Fruit fly (Drosophila melanogaster) whole organism, embryonic: Measurements from ENCODE around the gene GlnRS.
A peak's percentile ranks its signal among the peaks of the same experiment; 100 is the strongest.

Experiments used
- Atf3 ChIP-seq: fragments of 200-800 bp; sonication (Bioruptor generic); optimal IDR thresholded peaks from 3 replicates; lab custom pipeline; 2016; ENCODE audit warnings: missing biosample characterization, missing genetic modification characterization
- CG10321 ChIP-seq: fragments of 200-800 bp; sonication (Bioruptor generic); IDR thresholded peaks from 2 replicates; pipeline ENCODE4 v1.3.6; 2022; ENCODE audit warnings: missing biosample characterization, missing genetic modification characterization
- CG12769 ChIP-seq: fragments of 200-800 bp; sonication (Bioruptor generic); optimal IDR thresholded peaks from 2 replicates; lab custom pipeline; 2019; ENCODE audit warnings: missing biosample characterization, mild to moderate bottlenecking, missing genetic modification characterization, moderate library complexity
- CG15269 ChIP-seq: fragments of 200-800 bp; sonication (Bioruptor generic); optimal IDR thresholded peaks from 2 replicates; lab custom pipeline; 2018; ENCODE audit warnings: missing biosample characterization, mild to moderate bottlenecking, missing genetic modification characterization, moderate library complexity
- CG15514 ChIP-seq: fragments of 200-800 bp; sonication (Bioruptor generic); optimal IDR thresholded peaks from 3 replicates; lab custom pipeline; 2017; ENCODE audit warnings: missing biosample characterization, missing genetic modification characterization, mild to moderate bottlenecking, moderate library complexity, missing genetic modification reagents
- CG1603 ChIP-seq: fragments of 200-800 bp; sonication (Bioruptor generic); optimal IDR thresholded peaks from 2 replicates; lab custom pipeline; 2019; ENCODE audit warnings: missing biosample characterization, mild to moderate bottlenecking, missing genetic modification characterization, moderate library complexity
- CG17186 ChIP-seq: fragments of 200-800 bp; sonication (Bioruptor generic); optimal IDR thresholded peaks from 3 replicates; lab custom pipeline; 2017; ENCODE audit warnings: missing biosample characterization, missing genetic modification reagents, missing genetic modification characterization
- CG18476 ChIP-seq: fragments of 200-800 bp; sonication (Bioruptor generic); optimal IDR thresholded peaks from 2 replicates; lab custom pipeline; 2016; ENCODE audit warnings: missing biosample characterization, mild to moderate bottlenecking, missing genetic modification characterization
- CG18764 ChIP-seq: fragments of 200-800 bp; sonication (Bioruptor generic); optimal IDR thresholded peaks from 3 replicates; lab custom pipeline; 2016; ENCODE audit warnings: missing biosample characterization, missing genetic modification characterization
- CG2116 ChIP-seq: fragments of 200-800 bp; sonication (Bioruptor generic); optimal IDR thresholded peaks from 3 replicates; lab custom pipeline; 2018; ENCODE audit warnings: missing biosample characterization, mild to moderate bottlenecking, missing genetic modification characterization
- CG2875 ChIP-seq: fragments of 200-800 bp; sonication (Bioruptor generic); optimal IDR thresholded peaks from 2 replicates; lab custom pipeline; 2017; ENCODE audit warnings: missing biosample characterization, mild to moderate bottlenecking, missing genetic modification characterization, missing genetic modification reagents
- CG31441 ChIP-seq: fragments of 200-800 bp; sonication (Bioruptor generic); IDR thresholded peaks from 2 replicates; pipeline ENCODE4 v1.3.6; 2022; ENCODE audit warnings: missing biosample characterization, missing genetic modification characterization
- CG34224 ChIP-seq: fragments of 200-800 bp; sonication (Bioruptor generic); IDR thresholded peaks from 3 replicates; pipeline ENCODE4 v1.3.6; 2022; ENCODE audit warnings: missing biosample characterization, missing genetic modification characterization; ENCODE audit not compliant: partially characterized antibody
- CG4282 ChIP-seq: fragments of 200-800 bp; sonication (Bioruptor generic); optimal IDR thresholded peaks from 2 replicates; lab custom pipeline; 2016; ENCODE audit warnings: missing biosample characterization, missing genetic modification characterization
- CG4820 ChIP-seq: fragments of 200-800 bp; sonication (Bioruptor generic); optimal IDR thresholded peaks from 3 replicates; lab custom pipeline; 2016; ENCODE audit warnings: missing biosample characterization, missing genetic modification characterization
- CG4854 ChIP-seq: fragments of 200-800 bp; sonication (Bioruptor generic); optimal IDR thresholded peaks from 2 replicates; lab custom pipeline; 2016; ENCODE audit warnings: missing biosample characterization, missing genetic modification characterization, inconsistent platforms
- CG6254 ChIP-seq: fragments of 200-800 bp; sonication (Bioruptor generic); optimal IDR thresholded peaks from 3 replicates; lab custom pipeline; 2017; ENCODE audit warnings: mild to moderate bottlenecking, missing biosample characterization, missing genetic modification reagents, missing genetic modification characterization
- CG7271 ChIP-seq: fragments of 200-800 bp; sonication (Bioruptor generic); optimal IDR thresholded peaks from 2 replicates; lab custom pipeline; 2018; ENCODE audit warnings: missing biosample characterization, mild to moderate bottlenecking, missing genetic modification characterization, moderate library complexity
- CG7372 ChIP-seq: fragments of 200-800 bp; sonication (Bioruptor generic); IDR thresholded peaks from 2 replicates; pipeline ENCODE4 v1.3.6; 2022; ENCODE audit warnings: missing biosample characterization, missing genetic modification characterization
- CG9215 ChIP-seq: fragments of 200-800 bp; sonication (Bioruptor generic); IDR thresholded peaks from 2 replicates; pipeline ENCODE4 v1.3.6; 2022; ENCODE audit warnings: missing biosample characterization, missing genetic modification characterization
- CG9876 ChIP-seq: fragments of 200-800 bp; sonication (Bioruptor generic); optimal IDR thresholded peaks from 2 replicates; lab custom pipeline; 2016; ENCODE audit warnings: missing biosample characterization, missing genetic modification characterization
- Dad ChIP-seq: fragments of 200-800 bp; sonication (Bioruptor generic); optimal IDR thresholded peaks from 3 replicates; lab custom pipeline; 2016; ENCODE audit warnings: missing biosample characterization, missing genetic modification characterization
- E2f1 ChIP-seq: fragments of 200-800 bp; sonication (Bioruptor generic); IDR thresholded peaks from 2 replicates; pipeline ENCODE4 v1.3.6; 2022; ENCODE audit warnings: missing biosample characterization, missing genetic modification characterization
- Eip74EF ChIP-seq, 2 experiments: fragments of 200-800 bp in 1 of 2; fragments of >200 bp in 1 of 2; sonication (Bioruptor generic) in 1 of 2; optimal IDR thresholded peaks; 2 replicates each; lab custom pipeline; 2017 to 2019; ENCODE audit warnings: missing biosample characterization in 2 of 2, missing genetic modification characterization in 2 of 2, mild to moderate bottlenecking in 1 of 2, moderate library complexity in 1 of 2
- Ets65A ChIP-seq: fragments of 200-800 bp; sonication (Bioruptor generic); peaks from one replicate; lab custom pipeline; 2016; ENCODE audit warnings: missing biosample characterization, missing genetic modification characterization
- Gug ChIP-seq: fragments of 200-800 bp; sonication (Bioruptor generic); IDR thresholded peaks from 4 replicates; pipeline ENCODE4 v1.3.6; 2022; ENCODE audit warnings: missing biosample characterization, missing genetic modification characterization
- H15 ChIP-seq: fragments of 200-800 bp; sonication (Bioruptor generic); IDR thresholded peaks from 3 replicates; pipeline ENCODE4 v1.3.6; 2022; ENCODE audit warnings: missing biosample characterization, missing genetic modification characterization
- HmgZ ChIP-seq: fragments of 200-800 bp; sonication (Bioruptor generic); optimal IDR thresholded peaks from 2 replicates; lab custom pipeline; 2018; ENCODE audit warnings: missing biosample characterization, mild to moderate bottlenecking, missing genetic modification characterization
- MESR4 ChIP-seq: fragments of 200-800 bp; sonication (Bioruptor generic); optimal IDR thresholded peaks from 2 replicates; lab custom pipeline; 2018; ENCODE audit warnings: missing biosample characterization, mild to moderate bottlenecking, missing genetic modification characterization, moderate library complexity
- Meics ChIP-seq: fragments of 200-800 bp; sonication (Bioruptor generic); optimal IDR thresholded peaks from 2 replicates; lab custom pipeline; 2017; ENCODE audit warnings: missing biosample characterization, mild to moderate bottlenecking, missing genetic modification characterization
- Nf-YB ChIP-seq: fragments of 200-800 bp; sonication (Bioruptor generic); optimal IDR thresholded peaks from 3 replicates; lab custom pipeline; 2019; ENCODE audit warnings: missing biosample characterization, mild to moderate bottlenecking, missing genetic modification characterization, moderate library complexity
- Spps ChIP-seq: fragments of 200-800 bp; sonication (Bioruptor generic); optimal IDR thresholded peaks from 2 replicates; lab custom pipeline; 2018; ENCODE audit warnings: missing biosample characterization, mild to moderate bottlenecking, missing genetic modification characterization
- Xbp1 ChIP-seq: fragments of 200-800 bp; sonication (Bioruptor generic); optimal IDR thresholded peaks from 3 replicates; lab custom pipeline; 2016; ENCODE audit warnings: missing biosample characterization, mild to moderate bottlenecking, missing genetic modification characterization
- btn ChIP-seq: fragments of 200-800 bp; sonication (Bioruptor generic); optimal IDR thresholded peaks from 2 replicates; lab custom pipeline; 2016; ENCODE audit warnings: missing biosample characterization, missing genetic modification characterization
- chif ChIP-seq, 2 experiments: fragments of 200-800 bp; sonication (Bioruptor generic); optimal IDR thresholded peaks; 3 replicates each; lab custom pipeline; 2016; ENCODE audit warnings: missing biosample characterization in 2 of 2, missing genetic modification characterization in 2 of 2
- croc ChIP-seq: fragments of 200-800 bp; sonication (Bioruptor generic); conservative IDR thresholded peaks from 3 replicates; pipeline ENCODE4 v1.3.6; 2022; ENCODE audit warnings: missing biosample characterization, missing genetic modification characterization
- dm ChIP-seq: fragments of 200-800 bp; sonication (Bioruptor generic); optimal IDR thresholded peaks from 3 replicates; lab custom pipeline; 2016; ENCODE audit warnings: missing biosample characterization, missing genetic modification characterization
- eve ChIP-seq, 2 experiments: fragments of >200 bp; optimal IDR thresholded peaks; 2 replicates each; lab custom pipeline; 2017; ENCODE audit warnings: missing biosample characterization in 2 of 2, missing genetic modification characterization in 2 of 2
- ken ChIP-seq: fragments of 200-800 bp; sonication (Bioruptor generic); IDR thresholded peaks from 3 replicates; pipeline ENCODE4 v1.3.6; 2022; ENCODE audit warnings: missing biosample characterization, missing genetic modification characterization
- nerfin-1 ChIP-seq: fragments of 200-800 bp; sonication (Bioruptor generic); optimal IDR thresholded peaks from 3 replicates; lab custom pipeline; 2019; ENCODE audit warnings: missing biosample characterization, mild to moderate bottlenecking, missing genetic modification characterization, moderate library complexity
- pita ChIP-seq: fragments of 200-800 bp; sonication (Bioruptor generic); optimal IDR thresholded peaks from 2 replicates; lab custom pipeline; 2017; ENCODE audit warnings: missing biosample characterization, mild to moderate bottlenecking, missing genetic modification characterization
- pnt ChIP-seq: fragments of 200-800 bp; sonication (Bioruptor generic); optimal IDR thresholded peaks from 3 replicates; lab custom pipeline; 2016; ENCODE audit warnings: missing biosample characterization, missing genetic modification characterization
- pzg ChIP-seq: fragments of 200-800 bp; sonication (Bioruptor generic); optimal IDR thresholded peaks from 3 replicates; lab custom pipeline; 2018; ENCODE audit warnings: missing biosample characterization, mild to moderate bottlenecking, missing genetic modification characterization, moderate library complexity
- rib ChIP-seq: fragments of 200-800 bp; sonication (Bioruptor generic); IDR thresholded peaks from 2 replicates; pipeline ENCODE4 v1.3.6; 2022; ENCODE audit warnings: missing biosample characterization, missing genetic modification characterization
- schlank ChIP-seq: fragments of 200-800 bp; sonication (Bioruptor generic); optimal IDR thresholded peaks from 2 replicates; lab custom pipeline; 2018; ENCODE audit warnings: missing biosample characterization, mild to moderate bottlenecking, missing genetic modification characterization
- tup ChIP-seq: fragments of 200-800 bp; sonication (Bioruptor generic); optimal IDR thresholded peaks from 2 replicates; lab custom pipeline; 2016; ENCODE audit warnings: missing biosample characterization, mild to moderate bottlenecking, missing genetic modification characterization, moderate library complexity
- vnd ChIP-seq: fragments of 200-800 bp; sonication (Bioruptor generic); IDR thresholded peaks from 3 replicates; pipeline ENCODE4 v1.3.6; 2022; ENCODE audit warnings: missing biosample characterization, missing genetic modification characterization; ENCODE audit not compliant: partially characterized antibody
- zfh1 ChIP-seq: fragments of 200-800 bp; sonication (Bioruptor generic); IDR thresholded peaks from 3 replicates; pipeline ENCODE4 v1.3.6; 2022; ENCODE audit warnings: missing biosample characterization, missing genetic modification characterization
- zfh2 ChIP-seq: fragments of 200-800 bp; sonication (Bioruptor generic); optimal IDR thresholded peaks from 2 replicates; lab custom pipeline; 2016; ENCODE audit warnings: missing biosample characterization, missing genetic modification characterization

The GlnRS gene

dm6 chr3R:25249145-25250141 is 16.1 kb downstream of the GlnRS start, which contains the start of gene Nup358 (continued):
- TF ChIP-seq chif (GFP tag; optimal IDR thresholded peaks at IDR 0.05; lab: Kevin White, UChicago) (no peak), pita (GFP tag; lab: Kevin White, UChicago) (no peak), HmgZ (tag; lab: Kevin White, UChicago) (peak; percentile 36), CG18764 (GFP tag; lab: Kevin White, UChicago) (no peak), Spps (no peak), CG15269 (tag; lab: Kevin White, UChicago) (no peak), Nf-YB (GFP tag; lab: Kevin White, UChicago) (no peak), zfh1 (no peak), MESR4 (peak; percentile 24), CG2116 (GFP tag; lab: Kevin White, UChicago) (peak; percentile 76), CG2875 (GFP tag; lab: Kevin White, UChicago) (no peak), CG9215 (GFP tag; lab: Robert Waterston, UW) (no peak), Meics (GFP tag; lab: Kevin White, UChicago) (no peak), ken (GFP tag; lab: Robert Waterston, UW) (no peak), Eip74EF (GFP tag; optimal IDR thresholded peaks at IDR 0.05; lab: Kevin White, UChicago) (no peak), rib (peak; percentile 95), Ets65A (GFP tag; lab: Kevin White, UChicago) (no peak), Dad (no peak), CG4820 (GFP tag; lab: Kevin White, UChicago) (no peak), pzg (GFP tag; lab: Kevin White, UChicago) (peak; percentile 72), CG18476 (GFP tag; lab: Kevin White, UChicago) (no peak), CG31441 (no peak), Gug (GFP tag; lab: Robert Waterston, UW) (no peak), dm (peak; percentile 21), CG9876 (GFP tag; lab: Kevin White, UChicago) (no peak), croc (GFP tag; lab: Robert Waterston, UW) (no peak), CG6254 (GFP tag; lab: Kevin White, UChicago) (no peak), vnd (peak; percentile 97), CG34224 (GFP tag; lab: Robert Waterston, UW) (peak; percentile 98), pnt (GFP tag; lab: Kevin White, UChicago) (no peak), CG15514 (GFP tag; lab: Kevin White, UChicago) (peak; percentile 33), nerfin-1 (tag; lab: Kevin White, UChicago) (peak; percentile 98), CG7372 (GFP tag; lab: Robert Waterston, UW) (no peak), Atf3 (GFP tag; lab: Kevin White, UChicago) (no peak), eve (GFP tag; optimal IDR thresholded peaks at IDR 0.05; lab: Kevin White, UChicago) (no peak), CG17186 (GFP tag; lab: Kevin White, UChicago) (peak; percentile 58), schlank (tag; lab: Kevin White, UChicago) (no peak), E2f1 (GFP tag; lab: Robert Waterston, UW) (0 out of 2 replicates have a peak, but pooled peaks have one; percentile 19), CG1603 (tag; lab: Kevin White, UChicago) (peak; percentile 62), CG10321 (GFP tag; lab: Robert Waterston, UW) (no peak), CG4854 (GFP tag; lab: Kevin White, UChicago) (no peak), btn (GFP tag; lab: Kevin White, UChicago) (no peak), H15 (no peak), Xbp1 (GFP tag; lab: Kevin White, UChicago) (peak; percentile 38), zfh2 (GFP tag; lab: Kevin White, UChicago) (no peak), tup (no peak), CG12769 (no peak), CG7271 (tag; lab: Kevin White, UChicago) (no peak), CG4282 (GFP tag; lab: Kevin White, UChicago) (no peak)
